Fruit fly (Drosophila melanogaster): ENCODE results near the gene caz.

- TF ChIP-seq CG8478 (optimal IDR thresholded peaks at IDR 0.05) (no peak), CTCF (optimal IDR thresholded peaks at IDR 0.05) (peak; percentile 20 to 36)
Observed at dm6 chrX:16277878-16278506, 10.6 kb upstream of the caz start, which contains the start of gene eas.

Measured in S2 (cell line).